Fruit fly (Drosophila melanogaster) whole organism, wandering third instar larva: ENCODE data around the gene BTBD9.
A peak's percentile ranks its signal among the peaks of the same experiment; 100 is the strongest.

Source experiments
- CG9705 ChIP-seq: fragments of 200-800 bp; sonication (Bioruptor generic); optimal IDR thresholded peaks from 2 replicates; lab custom pipeline; 2018; ENCODE audit warnings: missing biosample characterization, mild to moderate bottlenecking, missing genetic modification characterization
- CrebA ChIP-seq: fragments of 200-800 bp; sonication (Bioruptor generic); optimal IDR thresholded peaks from 2 replicates; lab custom pipeline; 2016; ENCODE audit warnings: missing biosample characterization, mild to moderate bottlenecking, missing genetic modification characterization, borderline replicate concordance
- Dfd ChIP-seq: fragments of >200 bp; optimal IDR thresholded peaks from 2 replicates; lab custom pipeline; 2017; ENCODE audit warnings: missing biosample characterization, missing genetic modification characterization
- Dif ChIP-seq: fragments of 200-275, 200-300 bp; sonication (Bioruptor generic); optimal IDR thresholded peaks from 2 replicates; lab custom pipeline; 2018; ENCODE audit warnings: missing biosample characterization, missing genetic modification characterization; ENCODE audit not compliant: partially characterized antibody
- HLH106 ChIP-seq: fragments of 200-800 bp; optimal IDR thresholded peaks from 3 replicates; lab custom pipeline; 2019; ENCODE audit warnings: missing biosample characterization, mild to moderate bottlenecking, missing genetic modification characterization, moderate library complexity
- Hnf4 ChIP-seq: fragments of 200-800 bp; sonication (Bioruptor generic); optimal IDR thresholded peaks from 2 replicates; lab custom pipeline; 2016; ENCODE audit warnings: missing biosample characterization, mild to moderate bottlenecking, missing genetic modification characterization
- Hr78 ChIP-seq: fragments of >200 bp; optimal IDR thresholded peaks from 2 replicates; lab custom pipeline; 2017; ENCODE audit warnings: missing biosample characterization, missing genetic modification characterization
- Jra ChIP-seq: sonication (Bioruptor generic); optimal IDR thresholded peaks from 2 replicates; lab custom pipeline; 2016; ENCODE audit warnings: missing biosample characterization, missing genetic modification characterization
- Mio ChIP-seq: sonication (Bioruptor generic); optimal IDR thresholded peaks from 2 replicates; lab custom pipeline; 2016; ENCODE audit warnings: missing biosample characterization, missing genetic modification characterization
- N ChIP-seq: fragments of >200 bp; optimal IDR thresholded peaks from 2 replicates; lab custom pipeline; 2018; ENCODE audit warnings: missing biosample characterization, missing external identifiers, missing genetic modification characterization
- OdsH ChIP-seq: fragments of 200-800 bp; sonication (Bioruptor generic); optimal IDR thresholded peaks from 2 replicates; lab custom pipeline; 2016; ENCODE audit warnings: missing biosample characterization, mild to moderate bottlenecking, missing genetic modification characterization
- Rel ChIP-seq, 2 experiments: fragments of 200-800 bp; sonication (Bioruptor generic) in 1 of 2; optimal IDR thresholded peaks; 2 replicates in 1 of 2; 3 replicates in 1 of 2; lab custom pipeline; 2016 to 2019; ENCODE audit warnings: mild to moderate bottlenecking in 2 of 2, missing biosample characterization in 2 of 2, missing genetic modification characterization in 2 of 2, moderate library complexity in 1 of 2
- Sp1 ChIP-seq: fragments of 200-800 bp; sonication (Bioruptor generic); optimal IDR thresholded peaks from 3 replicates; lab custom pipeline; 2019; ENCODE audit warnings: missing biosample characterization, mild to moderate bottlenecking, missing genetic modification characterization, moderate library complexity
- br ChIP-seq: fragments of 200-800 bp; sonication (Bioruptor generic); optimal IDR thresholded peaks from 2 replicates; lab custom pipeline; 2016; ENCODE audit warnings: missing biosample characterization, missing genetic modification characterization
- brk ChIP-seq: fragments of 200-800 bp; sonication (Bioruptor generic); optimal IDR thresholded peaks from 2 replicates; lab custom pipeline; 2016; ENCODE audit warnings: missing biosample characterization, mild to moderate bottlenecking, missing genetic modification characterization
- dl ChIP-seq, 2 experiments: fragments of 175-275, 200-275 bp in 1 of 2; fragments of 200-275 bp in 1 of 2; sonication (Bioruptor generic); optimal IDR thresholded peaks; lab custom pipeline; 2018; ENCODE audit warnings: mild to moderate bottlenecking in 2 of 2, missing biosample characterization in 2 of 2, missing genetic modification characterization in 2 of 2, moderate library complexity in 2 of 2; ENCODE audit not compliant: partially characterized antibody in 2 of 2, insufficient read depth in 1 of 2
- dmrt93B ChIP-seq: fragments of 200-800 bp; sonication (Bioruptor generic); optimal IDR thresholded peaks from 2 replicates; lab custom pipeline; 2018; ENCODE audit warnings: missing biosample characterization, mild to moderate bottlenecking, missing genetic modification characterization
- dsf ChIP-seq: sonication (Bioruptor generic); optimal IDR thresholded peaks from 2 replicates; lab custom pipeline; 2016; ENCODE audit warnings: missing biosample characterization, missing genetic modification characterization, borderline replicate concordance
- ey ChIP-seq: fragments of 200-800 bp; sonication (Bioruptor generic); optimal IDR thresholded peaks from 2 replicates; lab custom pipeline; 2016; ENCODE audit warnings: missing biosample characterization, missing genetic modification characterization
- foxo ChIP-seq, 2 experiments: fragments of 200-800 bp; sonication (Bioruptor generic); optimal IDR thresholded peaks; 2 replicates in 1 of 2; 3 replicates in 1 of 2; lab custom pipeline; 2016 to 2017; ENCODE audit warnings: missing biosample characterization in 2 of 2, missing genetic modification characterization in 2 of 2
- fru ChIP-seq: fragments of 200-800 bp; sonication (Bioruptor generic); optimal IDR thresholded peaks from 3 replicates; lab custom pipeline; 2016; ENCODE audit warnings: missing biosample characterization, mild to moderate bottlenecking, missing genetic modification characterization
- h ChIP-seq: fragments of 200-800 bp; sonication (Bioruptor generic); optimal IDR thresholded peaks from 3 replicates; lab custom pipeline; 2016; ENCODE audit warnings: missing biosample characterization, mild to moderate bottlenecking, missing genetic modification characterization
- lola ChIP-seq: fragments of >200 bp; optimal IDR thresholded peaks from 2 replicates; lab custom pipeline; 2017; ENCODE audit warnings: missing biosample characterization, missing genetic modification characterization
- pan ChIP-seq: fragments of >200 bp; optimal IDR thresholded peaks from 2 replicates; lab custom pipeline; 2017
- psq ChIP-seq: fragments of 200-800 bp; sonication (Bioruptor generic); optimal IDR thresholded peaks from 3 replicates; lab custom pipeline; 2017; ENCODE audit warnings: missing biosample characterization, mild to moderate bottlenecking, missing genetic modification characterization, moderate library complexity
- sage ChIP-seq: fragments of 200-800 bp; sonication (Bioruptor generic); optimal IDR thresholded peaks from 2 replicates; lab custom pipeline; 2016; ENCODE audit warnings: missing biosample characterization, mild to moderate bottlenecking, missing genetic modification characterization
- sv ChIP-seq: fragments of 200-800 bp; sonication (Bioruptor generic); optimal IDR thresholded peaks from 3 replicates; lab custom pipeline; 2016; ENCODE audit warnings: missing biosample characterization, missing genetic modification characterization
- tai ChIP-seq: sonication (Bioruptor generic); optimal IDR thresholded peaks from 2 replicates; lab custom pipeline; 2016; ENCODE audit warnings: missing biosample characterization, missing genetic modification characterization
- usp ChIP-seq: fragments of >200 bp; optimal IDR thresholded peaks from 2 replicates; lab custom pipeline; 2017; ENCODE audit warnings: missing biosample characterization, missing genetic modification characterization
- woc ChIP-seq: sonication (Bioruptor generic); optimal IDR thresholded peaks from 2 replicates; lab custom pipeline; 2016; ENCODE audit warnings: missing biosample characterization, mild to moderate bottlenecking, missing genetic modification characterization

The BTBD9 gene

DNA sequence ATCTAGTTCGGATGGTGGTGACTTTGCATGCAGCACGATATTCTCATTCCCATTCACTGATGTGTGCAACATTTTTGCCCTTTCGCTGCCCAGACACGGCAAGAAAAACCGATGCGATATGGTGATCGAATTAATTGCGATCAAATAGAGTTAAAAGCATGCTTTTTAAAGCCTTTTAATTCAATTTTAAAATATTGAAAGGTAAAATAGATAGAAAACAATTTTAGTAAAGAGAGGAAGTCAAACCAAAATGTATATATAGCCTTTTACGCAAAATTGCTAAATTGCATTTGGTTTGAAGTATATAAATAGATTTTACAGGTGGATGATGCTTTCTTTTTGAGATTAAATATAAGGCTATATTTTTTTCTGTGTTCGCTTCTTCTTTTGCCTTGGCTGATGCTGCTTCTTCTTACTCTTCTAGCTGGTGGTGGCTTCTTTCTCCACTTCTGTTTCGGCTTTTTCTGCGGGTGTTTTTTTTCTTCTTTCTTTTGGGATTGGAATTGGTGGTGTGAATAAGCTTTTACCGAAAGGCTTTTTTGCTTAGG, 27.3 kb upstream of the BTBD9 start:
- TF ChIP-seq Sp1 (GFP tag; lab: Kevin White, UChicago) (peak; percentile 49), woc (peak; percentile 10), N (GFP tag; lab: Kevin White, UChicago) (no peak), fru (GFP tag; lab: Kevin White, UChicago) (peak; percentile 34), br (no peak), foxo (GFP tag; optimal IDR thresholded peaks at IDR 0.05; lab: Kevin White, UChicago) (peak in 1 of 2 experiments; percentile 46), pan (lab: Kevin White, UChicago) (no peak), ey (no peak), HLH106 (tag; lab: Kevin White, UChicago) (peak; percentile 42), brk (GFP tag; lab: Kevin White, UChicago) (no peak), dl (GFP tag; optimal IDR thresholded peaks at IDR 0.05; lab: Kevin White, UChicago; ENCODE audit: insufficient read depth in 1 of 2, partially characterized antibody in 2 of 2) (no peak), tai (GFP tag; lab: Kevin White, UChicago) (no peak), Hr78 (no peak)

DNA sequence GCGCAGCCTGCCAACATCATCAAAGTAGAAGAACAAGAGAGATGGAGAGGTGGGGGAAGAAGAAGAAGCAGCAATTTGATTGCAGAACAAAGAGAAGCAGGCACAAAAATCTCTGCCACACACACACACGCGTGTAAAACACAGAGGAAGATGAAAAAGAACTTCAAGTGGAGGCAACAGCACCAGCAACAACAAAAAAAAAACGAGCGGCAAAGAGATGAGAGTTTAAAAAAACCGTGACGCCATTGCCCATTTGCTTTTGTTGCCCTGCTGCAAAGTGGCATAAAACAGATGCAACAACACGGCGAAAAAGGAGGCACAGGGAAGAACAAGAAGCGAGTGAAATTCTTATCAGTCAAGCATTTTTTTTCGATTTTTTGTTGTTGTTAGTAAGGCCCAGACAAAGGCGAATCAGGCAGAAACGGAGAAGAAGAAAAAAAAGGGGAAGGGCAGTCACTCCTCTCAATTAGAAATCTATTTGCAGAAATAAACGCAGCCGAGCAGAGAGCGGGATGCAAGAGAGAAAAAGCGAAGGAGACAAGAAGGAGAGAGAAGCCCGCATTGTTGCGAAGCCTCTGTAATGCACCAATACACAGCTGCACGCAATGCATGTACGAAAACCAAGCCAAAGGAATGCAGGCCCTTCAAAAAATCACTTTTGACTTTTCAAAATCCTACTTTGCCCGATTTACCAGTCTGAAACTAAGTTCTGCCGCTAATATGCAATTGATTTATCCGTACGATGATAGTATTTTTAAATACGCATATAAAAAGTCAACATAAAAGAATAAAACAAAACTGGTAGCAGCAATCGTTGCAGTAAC, 26.4 kb upstream of the BTBD9 start:
- TF ChIP-seq psq (GFP tag; lab: Kevin White, UChicago) (peak; percentile 88), Hnf4 (GFP tag; lab: Kevin White, UChicago) (peak; percentile 7), usp (GFP tag; lab: Kevin White, UChicago) (no peak), Dif (GFP tag; lab: Kevin White, UChicago) (no peak), CrebA (GFP tag; lab: Kevin White, UChicago) (no peak), Sp1 (GFP tag; lab: Kevin White, UChicago) (peak; percentile 35), dmrt93B (GFP tag; lab: Kevin White, UChicago) (no peak), fru (GFP tag; lab: Kevin White, UChicago) (peak; percentile 21), foxo (GFP tag; optimal IDR thresholded peaks at IDR 0.05; lab: Kevin White, UChicago) (no peak), Jra (GFP tag; lab: Kevin White, UChicago) (peak; percentile 25)
- TF ChIP-seq, all 38 proteins: peak for 5

dm6 chrX:10742578-10742976, 25.8 kb upstream of the BTBD9 start:
- no peak for TF ChIP-seq br
- no peak for TF ChIP-seq psq (GFP tag; lab: Kevin White, UChicago)
- no peak for TF ChIP-seq sage (GFP tag; lab: Kevin White, UChicago)
- TF ChIP-seq Sp1 (GFP tag; lab: Kevin White, UChicago), result no peak
- no peak for TF ChIP-seq brk (GFP tag; lab: Kevin White, UChicago)
- TF ChIP-seq foxo (GFP tag; optimal IDR thresholded peaks at IDR 0.05; lab: Kevin White, UChicago), result no peak
- TF ChIP-seq Jra (GFP tag; lab: Kevin White, UChicago), result no peak
- TF ChIP-seq dsf (GFP tag; lab: Kevin White, UChicago), result no peak
- no peak for TF ChIP-seq sv (GFP tag; lab: Kevin White, UChicago)
- no peak for TF ChIP-seq Dfd (GFP tag; lab: Kevin White, UChicago)
- TF ChIP-seq Mio (GFP tag; lab: Kevin White, UChicago), result no peak
- no peak for TF ChIP-seq OdsH
- no peak for TF ChIP-seq Dif (GFP tag; lab: Kevin White, UChicago)
- TF ChIP-seq, all 38 proteins: peak for 0

dm6 chrX:10743825-10744224, 24.5 kb upstream of the BTBD9 start:
- peak; percentile 69 for TF ChIP-seq Dfd (GFP tag; lab: Kevin White, UChicago)
- TF ChIP-seq Hnf4 (GFP tag; lab: Kevin White, UChicago), result no peak

dm6 chrX:10744315-10744767, 24.0 kb upstream of the BTBD9 start, which contains the start of gene ras:
TSS of gene ras (plus strand) at chrX:10744502.
- TF ChIP-seq h (GFP tag; lab: Kevin White, UChicago), result no peak
- TF ChIP-seq dmrt93B (GFP tag; lab: Kevin White, UChicago), result no peak
- no peak for TF ChIP-seq fru (GFP tag; lab: Kevin White, UChicago)
- no peak for TF ChIP-seq Rel (GFP tag; optimal IDR thresholded peaks at IDR 0.05; lab: Kevin White, UChicago)
- no peak for TF ChIP-seq Rel (tag; optimal IDR thresholded peaks at IDR 0.05; lab: Kevin White, UChicago)
- TF ChIP-seq CG9705 (GFP tag; lab: Kevin White, UChicago), result no peak
- no peak for TF ChIP-seq lola (GFP tag; lab: Kevin White, UChicago)
- TF ChIP-seq N (GFP tag; lab: Kevin White, UChicago), result no peak
